Worm (Caenorhabditis elegans) whole organism, midembryonic: ENCODE measurements around the gene F14H3.4.

ENCODE experiments used
- cog-1 ChIP-seq: sonication (generic microtip); optimal IDR thresholded peaks from 2 replicates; lab custom pipeline; 2016; ENCODE audit warnings: missing genetic modification characterization, missing compliant biosample characterization
- klf-2 ChIP-seq: fragments of 200-800 bp; sonication (Bioruptor generic); conservative IDR thresholded peaks from 2 replicates; pipeline ENCODE4 v1.3.6; 2022; ENCODE audit warnings: missing genetic modification reagents, missing genetic modification characterization, missing compliant biosample characterization
- med-1 ChIP-seq: sonication (generic microtip); optimal IDR thresholded peaks from 2 replicates; lab custom pipeline; 2017; ENCODE audit warnings: missing genetic modification characterization, mild to moderate bottlenecking, missing compliant biosample characterization, antibody characterized with exemption, missing genetic modification reagents; ENCODE audit not compliant: insufficient read depth
- ztf-23 ChIP-seq: fragments of 200-800 bp; sonication (Bioruptor generic); IDR thresholded peaks from 2 replicates; pipeline ENCODE4 v1.3.6; 2022; ENCODE audit warnings: missing genetic modification reagents, missing genetic modification characterization, missing compliant biosample characterization
- ztf-29 ChIP-seq: fragments of 200-800 bp; sonication (Bioruptor generic); IDR thresholded peaks from 2 replicates; pipeline ENCODE4 v1.3.6; 2022; ENCODE audit warnings: missing genetic modification reagents, missing genetic modification characterization, missing compliant biosample characterization

- no peak for TF ChIP-seq ztf-29 (GFP tag; lab: Robert Waterston, UW)
- no peak for TF ChIP-seq klf-2 (GFP tag; lab: Robert Waterston, UW)
- TF ChIP-seq med-1 = no peak
- TF ChIP-seq cog-1 (tag; lab: Kevin White, UChicago) = no peak
- no peak for TF ChIP-seq ztf-23 (GFP tag; lab: Robert Waterston, UW)
Observed at ce11 chrV:16036166-16036565, 18.7 kb downstream of the F14H3.4 start, which contains the start of gene T10C6.10.
